Fruit fly (Drosophila melanogaster): Measurements from ENCODE around the gene Nnk.

Gene Nnk

DNA sequence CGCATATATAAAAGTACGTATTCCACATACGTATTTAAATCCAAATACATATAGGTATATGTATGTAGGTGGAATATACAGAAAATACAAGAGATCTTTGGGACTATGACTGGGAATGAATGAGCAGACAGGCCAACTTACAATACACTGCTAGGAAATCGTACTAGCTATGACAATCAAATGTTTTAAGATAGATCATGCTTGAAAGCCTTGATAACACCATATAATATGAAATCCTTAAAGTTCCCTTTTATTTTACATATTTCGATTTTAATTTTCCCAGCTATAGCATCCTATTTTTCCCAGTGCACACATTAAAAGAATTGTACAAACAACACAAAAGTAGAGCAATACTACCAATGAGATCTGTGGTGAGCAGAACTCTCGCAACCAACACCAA, 23.7 kb downstream of the Nnk start (continued):
- TF ChIP-seq unc-4 (GFP tag; IDR thresholded peaks at IDR 0.05; ENCODE audit: partially characterized antibody) (no peak), danr (GFP tag; IDR thresholded peaks at IDR 0.05) (peak; percentile 60; the same call in 1 of the 2 replicates), sug (tag; optimal IDR thresholded peaks at IDR 0.05) (peak; percentile 85), insv (GFP tag; optimal IDR thresholded peaks at IDR 0.05) (no peak), CoRest (tag; optimal IDR thresholded peaks at IDR 0.05) (peak; percentile 84), Neu2 (GFP tag; optimal IDR thresholded peaks at IDR 0.05; ENCODE audit: borderline replicate concordance) (no peak), chm (GFP tag; IDR thresholded peaks at IDR 0.05) (peak; percentile 82), fd3F (GFP tag; optimal IDR thresholded peaks at IDR 0.05) (peak; percentile 73), CrebB (tag; optimal IDR thresholded peaks at IDR 0.05) (peak; percentile 43), zen2 (GFP tag; IDR thresholded peaks at IDR 0.05; ENCODE audit: partially characterized antibody) (no peak), Optix (GFP tag; IDR thresholded peaks at IDR 0.05) (0 out of 3 replicates have a peak, but pooled peaks have one; percentile 43), CG10565 (GFP tag; optimal IDR thresholded peaks at IDR 0.05) (no peak), Xrp1 (GFP tag; IDR thresholded peaks at IDR 0.05) (peak; percentile 83), CG10431 (GFP tag; optimal IDR thresholded peaks at IDR 0.05) (peak; percentile 8), lbe (GFP tag; optimal IDR thresholded peaks at IDR 0.05) (no peak), CG3726 (GFP tag; IDR thresholded peaks at IDR 0.05) (peak; percentile 73; the same call in 2 of the 3 replicates), CG10321 (GFP tag; IDR thresholded peaks at IDR 0.05) (peak; percentile 57), br (optimal IDR thresholded peaks at IDR 0.05) (no peak), gro (GFP tag; optimal IDR thresholded peaks at IDR 0.05) (peak; percentile 85), CG11695 (GFP tag; IDR thresholded peaks at IDR 0.05) (peak; percentile 80), HLH3B (GFP tag; IDR thresholded peaks at IDR 0.05) (peak; percentile 87), CG9817 (tag; optimal IDR thresholded peaks at IDR 0.05) (peak; percentile 92), CG15514 (GFP tag; optimal IDR thresholded peaks at IDR 0.05) (peak; percentile 36), sqz (GFP tag; optimal IDR thresholded peaks at IDR 0.05) (peak; percentile 65), CG17829 (tag; optimal IDR thresholded peaks at IDR 0.05) (peak; percentile 85), bigmax (GFP tag; optimal IDR thresholded peaks at IDR 0.05) (no peak), Mrtf (GFP tag; IDR thresholded peaks at IDR 0.05) (peak; percentile 77), aop (GFP tag; IDR thresholded peaks at IDR 0.05) (peak; percentile 68; the same call in 1 of the 2 replicates), Bdp1 (GFP tag; optimal IDR thresholded peaks at IDR 0.05) (peak; percentile 32), Blimp-1 (GFP tag; optimal IDR thresholded peaks at IDR 0.05) (peak; percentile 84), zen (tag; optimal IDR thresholded peaks at IDR 0.05) (no peak), repo (GFP tag; optimal IDR thresholded peaks at IDR 0.05) (peak; percentile 52), chinmo (GFP tag; IDR thresholded peaks at IDR 0.05; ENCODE audit: partially characterized antibody) (0 out of 4 replicates have a peak, but pooled peaks have one; percentile 12), HLH4C (GFP tag; IDR thresholded peaks at IDR 0.05; ENCODE audit: partially characterized antibody) (no peak), ara (GFP tag; IDR thresholded peaks at IDR 0.05) (peak; percentile 86), CG11093 (GFP tag; IDR thresholded peaks at IDR 0.05) (peak; percentile 42; the same call in 2 of the 3 replicates), CG2712 (tag; optimal IDR thresholded peaks at IDR 0.05) (peak; percentile 87), Hr39 (optimal IDR thresholded peaks at IDR 0.05) (no peak), CG15479 (GFP tag; optimal IDR thresholded peaks at IDR 0.05) (no peak), emc (GFP tag; optimal IDR thresholded peaks at IDR 0.05) (peak; percentile 72), B-H1 (GFP tag; IDR thresholded peaks at IDR 0.05) (peak; percentile 84), CG11085 (GFP tag; IDR thresholded peaks at IDR 0.05) (peak; percentile 81), CG17612 (GFP tag; IDR thresholded peaks at IDR 0.05) (peak; percentile 67), org-1 (GFP tag; optimal IDR thresholded peaks at IDR 0.05) (peak; percentile 69), CG8478 (optimal IDR thresholded peaks at IDR 0.05) (no peak), croc (GFP tag; conservative IDR thresholded peaks at IDR 0.05) (peak; percentile 78), dmrt99B (tag; optimal IDR thresholded peaks at IDR 0.05) (peak; percentile 87), CG12769 (tag; optimal IDR thresholded peaks at IDR 0.05) (peak; percentile 85), TFAM (GFP tag; optimal IDR thresholded peaks at IDR 0.05) (no peak), CG12744 (GFP tag; optimal IDR thresholded peaks at IDR 0.05) (peak; percentile 42), lola (GFP tag; optimal IDR thresholded peaks at IDR 0.05) (no peak)
